Fruit fly (Drosophila melanogaster) whole organism, embryonic: ENCODE results near the gene CaBP1.
A peak's percentile ranks its signal among the peaks of the same experiment; 100 is the strongest.

Source experiments
- BtbVII ChIP-seq: fragments of 200-800 bp; sonication (Bioruptor generic); optimal IDR thresholded peaks from 3 replicates; lab custom pipeline; 2017; ENCODE audit warnings: missing biosample characterization, mild to moderate bottlenecking, missing genetic modification characterization
- Bteb2 ChIP-seq: fragments of 200-800 bp; sonication (Bioruptor generic); optimal IDR thresholded peaks from 2 replicates; lab custom pipeline; 2016; ENCODE audit warnings: missing biosample characterization, missing genetic modification characterization
- CG12104 ChIP-seq: fragments of 200-800 bp; sonication (Bioruptor generic); optimal IDR thresholded peaks from 3 replicates; lab custom pipeline; 2016; ENCODE audit warnings: missing biosample characterization, missing genetic modification characterization
- CG15514 ChIP-seq: fragments of 200-800 bp; sonication (Bioruptor generic); optimal IDR thresholded peaks from 3 replicates; lab custom pipeline; 2017; ENCODE audit warnings: missing biosample characterization, missing genetic modification characterization, mild to moderate bottlenecking, moderate library complexity, missing genetic modification reagents
- CG16815 ChIP-seq: fragments of 200-800 bp; sonication (Bioruptor generic); optimal IDR thresholded peaks from 3 replicates; lab custom pipeline; 2017; ENCODE audit warnings: missing biosample characterization, mild to moderate bottlenecking, missing genetic modification characterization
- CG17802 ChIP-seq: fragments of 200-800 bp; sonication (Bioruptor generic); optimal IDR thresholded peaks from 2 replicates; lab custom pipeline; 2018; ENCODE audit warnings: missing biosample characterization, mild to moderate bottlenecking, missing genetic modification characterization, moderate library complexity
- CG1832 ChIP-seq: fragments of 200-800 bp; sonication (Bioruptor generic); optimal IDR thresholded peaks from 2 replicates; lab custom pipeline; 2017; ENCODE audit warnings: missing biosample characterization, mild to moderate bottlenecking, missing genetic modification characterization, inconsistent platforms
- CG2120 ChIP-seq: fragments of 200-800 bp; sonication (Bioruptor generic); optimal IDR thresholded peaks from 3 replicates; lab custom pipeline; 2016; ENCODE audit warnings: missing biosample characterization, missing genetic modification characterization
- CG2129 ChIP-seq: fragments of 200-800 bp; sonication (Bioruptor generic); IDR thresholded peaks from 2 replicates; pipeline ENCODE4 v1.3.6; 2022; ENCODE audit warnings: missing biosample characterization, missing genetic modification characterization; ENCODE audit not compliant: partially characterized antibody
- CG42726 ChIP-seq: fragments of 200-800 bp; sonication (Bioruptor generic); IDR thresholded peaks from 2 replicates; pipeline ENCODE4 v1.3.6; 2022; ENCODE audit warnings: missing biosample characterization, missing genetic modification characterization; ENCODE audit not compliant: partially characterized antibody
- CG6791 ChIP-seq: fragments of 200-800 bp; sonication (Bioruptor generic); IDR thresholded peaks from 3 replicates; pipeline ENCODE4 v1.3.6; 2022; ENCODE audit warnings: missing biosample characterization, missing genetic modification characterization; ENCODE audit not compliant: partially characterized antibody
- CG7556 ChIP-seq: fragments of 200-800 bp; sonication (Bioruptor generic); optimal IDR thresholded peaks from 2 replicates; lab custom pipeline; 2017; ENCODE audit warnings: missing biosample characterization, mild to moderate bottlenecking, missing genetic modification characterization
- CG7745 ChIP-seq: fragments of 200-800 bp; sonication (Bioruptor generic); optimal IDR thresholded peaks from 2 replicates; lab custom pipeline; 2018; ENCODE audit warnings: missing biosample characterization, mild to moderate bottlenecking, missing genetic modification characterization, moderate library complexity
- CG7786 ChIP-seq: fragments of 200-800 bp; sonication (Bioruptor generic); optimal IDR thresholded peaks from 2 replicates; lab custom pipeline; 2016; ENCODE audit warnings: missing biosample characterization, missing genetic modification characterization
- CG8359 ChIP-seq: fragments of 200-800 bp; sonication (Bioruptor generic); optimal IDR thresholded peaks from 2 replicates; lab custom pipeline; 2017; ENCODE audit warnings: missing biosample characterization, mild to moderate bottlenecking, missing genetic modification characterization, borderline replicate concordance
- CG9215 ChIP-seq: fragments of 200-800 bp; sonication (Bioruptor generic); IDR thresholded peaks from 2 replicates; pipeline ENCODE4 v1.3.6; 2022; ENCODE audit warnings: missing biosample characterization, missing genetic modification characterization
- CG9437 ChIP-seq: fragments of 200-800 bp; sonication (Bioruptor generic); optimal IDR thresholded peaks from 2 replicates; lab custom pipeline; 2018; ENCODE audit warnings: missing biosample characterization, mild to moderate bottlenecking, missing genetic modification characterization
- CTCF ChIP-seq: fragments of 200-800 bp; sonication (Bioruptor generic); optimal IDR thresholded peaks from 2 replicates; lab custom pipeline; 2017; ENCODE audit warnings: missing biosample characterization, mild to moderate bottlenecking, missing genetic modification characterization, moderate library complexity
- Dfd ChIP-seq, 2 experiments: fragments of >200 bp; optimal IDR thresholded peaks; 2 replicates each; lab custom pipeline; 2017; ENCODE audit warnings: missing biosample characterization in 2 of 2, missing genetic modification characterization in 2 of 2
- Gsc ChIP-seq: fragments of 200-800 bp; sonication (Bioruptor generic); IDR thresholded peaks from 2 replicates; pipeline ENCODE4 v1.3.6; 2022; ENCODE audit warnings: missing biosample characterization, missing genetic modification characterization
- Hey ChIP-seq: fragments of 200-800 bp; sonication (Bioruptor generic); optimal IDR thresholded peaks from 3 replicates; lab custom pipeline; 2018; ENCODE audit warnings: missing biosample characterization, mild to moderate bottlenecking, missing genetic modification characterization
- HmgZ ChIP-seq: fragments of 200-800 bp; sonication (Bioruptor generic); optimal IDR thresholded peaks from 2 replicates; lab custom pipeline; 2018; ENCODE audit warnings: missing biosample characterization, mild to moderate bottlenecking, missing genetic modification characterization
- Lim3 ChIP-seq: fragments of 200-800 bp; sonication (Bioruptor generic); IDR thresholded peaks from 2 replicates; pipeline ENCODE4 v1.3.6; 2022; ENCODE audit warnings: missing biosample characterization, missing genetic modification characterization
- MBD-R2 ChIP-seq: fragments of 200-800 bp; sonication (Bioruptor generic); IDR thresholded peaks from 2 replicates; pipeline ENCODE4 v1.3.6; 2022; ENCODE audit warnings: missing biosample characterization, missing genetic modification characterization
- NC2α ChIP-seq: fragments of 200-800 bp; sonication (Bioruptor generic); optimal IDR thresholded peaks from 2 replicates; lab custom pipeline; 2016; ENCODE audit warnings: missing biosample characterization, missing genetic modification characterization
- Oli ChIP-seq: fragments of 200-800 bp; sonication (Bioruptor generic); optimal IDR thresholded peaks from 2 replicates; lab custom pipeline; 2018; ENCODE audit warnings: missing biosample characterization, mild to moderate bottlenecking, missing genetic modification characterization, moderate library complexity
- Scr ChIP-seq: fragments of 200-800 bp; sonication (Bioruptor generic); IDR thresholded peaks from 2 replicates; pipeline ENCODE4 v1.3.6; 2022; ENCODE audit warnings: missing biosample characterization, missing genetic modification characterization; ENCODE audit not compliant: partially characterized antibody
- Six4 ChIP-seq: fragments of 200-800 bp; sonication (Bioruptor generic); optimal IDR thresholded peaks from 2 replicates; lab custom pipeline; 2016; ENCODE audit warnings: missing biosample characterization, missing genetic modification characterization
- Vsx1 ChIP-seq: fragments of 200-800 bp; sonication (Bioruptor generic); optimal IDR thresholded peaks from 2 replicates; lab custom pipeline; 2017; ENCODE audit warnings: missing biosample characterization, mild to moderate bottlenecking, missing genetic modification characterization, missing genetic modification reagents
- cato ChIP-seq: fragments of 200-800 bp; sonication (Bioruptor generic); optimal IDR thresholded peaks from 2 replicates; lab custom pipeline; 2016; ENCODE audit warnings: missing biosample characterization, missing genetic modification characterization, borderline replicate concordance
- chm ChIP-seq: fragments of 200-800 bp; sonication (Bioruptor generic); IDR thresholded peaks from 2 replicates; pipeline ENCODE4 v1.3.6; 2022; ENCODE audit warnings: missing biosample characterization, missing genetic modification characterization
- croc ChIP-seq: fragments of 200-800 bp; sonication (Bioruptor generic); conservative IDR thresholded peaks from 3 replicates; pipeline ENCODE4 v1.3.6; 2022; ENCODE audit warnings: missing biosample characterization, missing genetic modification characterization
- dimm ChIP-seq: fragments of 200-800 bp; sonication (Bioruptor generic); IDR thresholded peaks from 2 replicates; pipeline ENCODE4 v1.3.6; 2022; ENCODE audit warnings: missing biosample characterization, missing genetic modification characterization
- dm ChIP-seq: fragments of 200-800 bp; sonication (Bioruptor generic); optimal IDR thresholded peaks from 3 replicates; lab custom pipeline; 2016; ENCODE audit warnings: missing biosample characterization, missing genetic modification characterization
- dysf ChIP-seq: fragments of 200-800 bp; sonication (Bioruptor generic); IDR thresholded peaks from 3 replicates; pipeline ENCODE4 v1.3.6; 2022; ENCODE audit warnings: missing biosample characterization, missing genetic modification characterization
- ems ChIP-seq: fragments of 200-800 bp; sonication (Bioruptor generic); optimal IDR thresholded peaks from 3 replicates; lab custom pipeline; 2016; ENCODE audit warnings: missing biosample characterization, missing genetic modification characterization
- eyg ChIP-seq: fragments of 200-800 bp; sonication (Bioruptor generic); optimal IDR thresholded peaks from 3 replicates; lab custom pipeline; 2016; ENCODE audit warnings: missing biosample characterization, missing genetic modification characterization
- fd64A ChIP-seq: fragments of 200-800 bp; sonication (Bioruptor generic); optimal IDR thresholded peaks from 3 replicates; lab custom pipeline; 2018; ENCODE audit warnings: missing biosample characterization, mild to moderate bottlenecking, missing genetic modification characterization
- grn ChIP-seq: fragments of 200-800 bp; sonication (Bioruptor generic); optimal IDR thresholded peaks from 3 replicates; lab custom pipeline; 2017; ENCODE audit warnings: missing biosample characterization, missing genetic modification characterization
- gsb ChIP-seq: fragments of 200-800 bp; sonication (Bioruptor generic); IDR thresholded peaks from 2 replicates; pipeline ENCODE4 v1.3.6; 2022; ENCODE audit warnings: missing biosample characterization, missing genetic modification characterization
- hkb ChIP-seq, 2 experiments: fragments of 200-800 bp in 1 of 2; fragments of >200 bp in 1 of 2; sonication (Bioruptor generic) in 1 of 2; IDR thresholded peaks in 1 of 2; optimal IDR thresholded peaks in 1 of 2; 2 replicates each; pipeline versions ENCODE4 v1.3.6 to Lab custom; 2017 to 2022; ENCODE audit warnings: missing biosample characterization in 1 of 2, missing genetic modification characterization in 1 of 2
- jumu ChIP-seq: fragments of 200-800 bp; sonication (Bioruptor generic); optimal IDR thresholded peaks from 3 replicates; lab custom pipeline; 2016; ENCODE audit warnings: missing biosample characterization, missing genetic modification characterization
- onecut ChIP-seq: fragments of 200-800 bp; sonication (Bioruptor generic); IDR thresholded peaks from 2 replicates; pipeline ENCODE4 v1.3.6; 2022; ENCODE audit warnings: missing biosample characterization, missing genetic modification characterization
- org-1 ChIP-seq: fragments of 200-800 bp; sonication (Bioruptor generic); optimal IDR thresholded peaks from 2 replicates; lab custom pipeline; 2017; ENCODE audit warnings: missing biosample characterization, missing genetic modification characterization
- pho ChIP-seq: fragments of 200-800 bp; sonication (Bioruptor generic); optimal IDR thresholded peaks from 2 replicates; lab custom pipeline; 2016; ENCODE audit warnings: missing biosample characterization, missing genetic modification characterization
- schlank ChIP-seq: fragments of 200-800 bp; sonication (Bioruptor generic); optimal IDR thresholded peaks from 2 replicates; lab custom pipeline; 2018; ENCODE audit warnings: missing biosample characterization, mild to moderate bottlenecking, missing genetic modification characterization
- sd ChIP-seq: fragments of 200-800 bp; sonication (Bioruptor generic); optimal IDR thresholded peaks from 3 replicates; lab custom pipeline; 2018; ENCODE audit warnings: missing biosample characterization, mild to moderate bottlenecking, missing genetic modification characterization, moderate library complexity
- sima ChIP-seq: fragments of 200-800 bp; sonication (Bioruptor generic); optimal IDR thresholded peaks from 2 replicates; lab custom pipeline; 2016; ENCODE audit warnings: missing biosample characterization, missing genetic modification characterization

CaBP1 gene

DNA sequence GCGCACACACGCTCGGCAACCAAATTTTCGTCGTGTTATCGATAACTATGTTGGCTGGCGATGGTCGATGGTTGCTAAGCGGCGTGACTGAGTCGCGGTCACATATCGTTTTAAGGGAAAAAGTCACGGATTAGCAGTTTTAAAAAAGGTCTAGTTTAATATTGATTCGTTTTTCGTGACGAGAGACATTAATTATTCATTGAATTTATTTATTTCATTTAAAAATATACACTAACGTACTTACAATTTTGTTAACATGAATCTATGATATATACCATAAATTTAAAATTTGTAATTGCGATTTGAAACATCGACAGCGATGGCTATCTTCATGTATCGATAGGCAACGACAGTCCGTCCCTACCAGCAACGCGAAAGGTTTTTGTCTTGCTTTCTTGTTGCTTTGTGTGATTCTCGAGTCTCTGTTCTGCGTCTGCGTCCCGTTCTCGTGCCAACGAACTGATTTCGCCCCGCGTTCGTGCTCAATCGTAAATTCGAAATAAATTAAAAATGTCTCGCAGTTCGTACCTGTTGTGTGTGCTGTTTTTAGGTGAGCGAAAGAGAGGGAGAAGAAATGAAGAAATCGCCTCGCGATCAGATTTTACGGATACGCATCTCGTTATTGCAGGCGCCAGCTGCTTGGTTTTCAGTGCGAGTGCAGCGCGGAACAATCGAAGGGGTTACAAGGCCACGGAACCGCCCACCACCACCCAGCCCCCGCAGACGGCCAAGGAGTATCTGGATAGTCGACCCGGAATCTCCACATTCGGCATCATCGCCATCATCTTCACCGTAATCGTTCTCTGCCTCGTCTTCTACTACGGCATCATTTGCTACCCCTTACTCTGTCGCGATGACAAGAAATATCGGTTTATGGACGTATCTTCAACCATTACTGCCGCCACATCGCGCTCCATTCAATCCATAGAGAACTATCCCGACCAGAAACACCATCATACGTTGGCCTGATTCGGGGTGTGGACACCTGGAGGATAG, 3.7 kb downstream of the CaBP1 start, which contains the start of the genes Hyls1, chif and CG4455 (continued):
- TF ChIP-seq gsb (GFP tag; lab: Robert Waterston, UW) (no peak), CG17802 (tag; lab: Kevin White, UChicago) (no peak), CG9437 (GFP tag; lab: Kevin White, UChicago) (peak; percentile 14), CG2120 (peak; percentile 43), grn (GFP tag; lab: Kevin White, UChicago) (peak; percentile 64), CG2129 (peak; percentile 85), dm (GFP tag; lab: Kevin White, UChicago) (no peak), CG16815 (GFP tag; lab: Kevin White, UChicago) (no peak), BtbVII (GFP tag; lab: Kevin White, UChicago) (no peak), Six4 (GFP tag; lab: Kevin White, UChicago) (peak; percentile 7), cato (GFP tag; lab: Kevin White, UChicago) (no peak), HmgZ (peak; percentile 29), dimm (GFP tag; lab: Robert Waterston, UW) (no peak), CG7745 (tag; lab: Kevin White, UChicago) (no peak), sd (tag; lab: Kevin White, UChicago) (no peak), org-1 (GFP tag; lab: Kevin White, UChicago) (no peak), CG15514 (GFP tag; lab: Kevin White, UChicago) (peak; percentile 32), CG7556 (no peak), CTCF (GFP tag; lab: Kevin White, UChicago) (peak; percentile 10), CG6791 (GFP tag; lab: Robert Waterston, UW) (peak; percentile 82), NC2α (no peak), Bteb2 (GFP tag; lab: Kevin White, UChicago) (no peak), Dfd (GFP tag; optimal IDR thresholded peaks at IDR 0.05; lab: Kevin White, UChicago) (no peak), ems (GFP tag; lab: Kevin White, UChicago) (peak; percentile 21), chm (GFP tag; lab: Robert Waterston, UW) (no peak), CG8359 (GFP tag; lab: Kevin White, UChicago) (no peak), Gsc (GFP tag; lab: Robert Waterston, UW) (no peak), pho (no peak), Lim3 (GFP tag; lab: Robert Waterston, UW) (no peak), CG42726 (GFP tag; lab: Robert Waterston, UW) (peak; percentile 72), Scr (GFP tag; lab: Robert Waterston, UW) (peak; percentile 96), Oli (tag; lab: Kevin White, UChicago) (no peak), Hey (tag; lab: Kevin White, UChicago) (no peak), CG9215 (GFP tag; lab: Robert Waterston, UW) (peak; percentile 57), sima (GFP tag; lab: Kevin White, UChicago) (no peak), croc (GFP tag; lab: Robert Waterston, UW) (no peak), schlank (tag; lab: Kevin White, UChicago) (no peak), onecut (GFP tag; lab: Robert Waterston, UW) (no peak), CG1832 (GFP tag; lab: Kevin White, UChicago) (peak; percentile 16), CG12104 (GFP tag; lab: Kevin White, UChicago) (peak; percentile 38), CG7786 (GFP tag; lab: Kevin White, UChicago) (no peak), Vsx1 (GFP tag; lab: Kevin White, UChicago) (no peak), MBD-R2 (GFP tag; lab: Robert Waterston, UW) (no peak; the same call in none of the 2 replicates), dysf (no peak), jumu (no peak), hkb (optimal IDR thresholded peaks at IDR 0.05; lab: Kevin White, UChicago) (peak; percentile 82), hkb (GFP tag; IDR thresholded peaks at IDR 0.05; lab: Robert Waterston, UW) (no peak), fd64A (no peak), eyg (GFP tag; lab: Kevin White, UChicago) (no peak)
- TF ChIP-seq, all 482 proteins: peak for 195
